Worm (Caenorhabditis elegans) whole organism, L1 larva: ENCODE measurements around the gene Y53F4B.39.
A peak's percentile ranks its signal among the peaks of the same experiment; 100 is the strongest.

Experiments used
- blmp-1 ChIP-seq: fragments of 150-350 bp; optimal IDR thresholded peaks from 2 replicates; lab custom pipeline; 2014; ENCODE audit warnings: missing biosample characterization, missing genetic modification characterization
- ceh-88 ChIP-seq: fragments of 200-800 bp; sonication (Bioruptor generic); IDR thresholded peaks from 2 replicates; pipeline ENCODE4 v1.3.6; 2022; ENCODE audit warnings: missing genetic modification characterization, missing compliant biosample characterization
- elt-3 ChIP-seq, 6 experiments: fragments of 150-350 bp in 1 of 6; sonication (generic microtip); optimal IDR thresholded peaks; 2 replicates each; lab custom pipeline; 2017 to 2018; ENCODE audit warnings: missing biosample characterization in 6 of 6, missing genetic modification characterization in 6 of 6, inconsistent platforms in 1 of 6
- hlh-17 ChIP-seq: fragments of 200-800 bp; sonication (Bioruptor generic); optimal IDR thresholded peaks from 2 replicates; lab custom pipeline; 2018; ENCODE audit warnings: missing genetic modification characterization, mild to moderate bottlenecking, missing compliant biosample characterization, moderate library complexity, borderline replicate concordance
- zag-1 ChIP-seq: fragments of 150-350 bp; optimal IDR thresholded peaks from 2 replicates; lab custom pipeline; 2014; ENCODE audit warnings: missing biosample characterization, missing genetic modification characterization
- ztf-11 ChIP-seq, 2 experiments: sonication (generic microtip); optimal IDR thresholded peaks; 2 replicates each; lab custom pipeline; 2016 to 2017; ENCODE audit warnings: missing genetic modification characterization in 2 of 2, missing biosample characterization in 1 of 2, missing compliant biosample characterization in 1 of 2

ce11 chrII:15165681-15166235 lies 55.8 kb downstream of the Y53F4B.39 start, which contains the start of gene gst-27:
- peak; percentile 53 for TF ChIP-seq ceh-88
- TF ChIP-seq hlh-17 (GFP tag; lab: Kevin White, UChicago): no peak
- peak in 1 of 2 experiments; percentile 64 for TF ChIP-seq ztf-11 (tag; optimal IDR thresholded peaks at IDR 0.05; lab: Kevin White, UChicago)
- peak; percentile 24 for TF ChIP-seq blmp-1 (tag; lab: Kevin White, UChicago)
- TF ChIP-seq zag-1 (tag; lab: Kevin White, UChicago): no peak
- peak in 4 of 6 experiments; percentile 13 to 80 (median 60) for TF ChIP-seq elt-3 (tag; optimal IDR thresholded peaks at IDR 0.05; lab: Kevin White, UChicago)
